Worm (Caenorhabditis elegans): ENCODE results near the gene mom-1.
A peak's percentile ranks its signal among the peaks of the same experiment; 100 is the strongest.

Gene mom-1

DNA sequence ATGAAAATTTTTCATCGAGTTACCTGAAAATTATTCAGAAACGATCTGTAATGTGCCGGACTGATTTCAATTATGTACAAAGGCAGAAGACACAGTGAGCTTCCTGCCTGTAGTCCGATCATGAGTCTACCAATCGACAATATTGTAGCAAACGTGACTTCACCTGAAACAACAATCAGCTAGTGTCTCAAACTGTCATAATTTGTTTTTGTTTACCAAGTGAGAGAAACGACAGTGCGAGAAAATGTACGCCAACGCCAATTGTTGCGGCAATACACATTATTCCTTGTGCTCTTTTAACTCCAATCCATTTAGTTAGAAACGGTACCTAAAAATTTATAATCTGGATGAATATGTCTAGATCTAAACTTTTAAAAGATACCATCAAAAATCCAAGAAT is 44.4 kb downstream of the mom-1 start (continued):
- TF ChIP-seq hlh-30 (tag; optimal IDR thresholded peaks at IDR 0.05; ENCODE audit: insufficient read depth) (no peak), daf-8 (GFP tag; IDR thresholded peaks at IDR 0.05) (no peak), lin-15B (tag; optimal IDR thresholded peaks at IDR 0.05) (no peak), zag-1 (tag; optimal IDR thresholded peaks at IDR 0.05) (no peak), mxl-3 (GFP tag; optimal IDR thresholded peaks at IDR 0.05) (no peak), hmg-1.1 (GFP tag; IDR thresholded peaks at IDR 0.05) (no peak)

DNA sequence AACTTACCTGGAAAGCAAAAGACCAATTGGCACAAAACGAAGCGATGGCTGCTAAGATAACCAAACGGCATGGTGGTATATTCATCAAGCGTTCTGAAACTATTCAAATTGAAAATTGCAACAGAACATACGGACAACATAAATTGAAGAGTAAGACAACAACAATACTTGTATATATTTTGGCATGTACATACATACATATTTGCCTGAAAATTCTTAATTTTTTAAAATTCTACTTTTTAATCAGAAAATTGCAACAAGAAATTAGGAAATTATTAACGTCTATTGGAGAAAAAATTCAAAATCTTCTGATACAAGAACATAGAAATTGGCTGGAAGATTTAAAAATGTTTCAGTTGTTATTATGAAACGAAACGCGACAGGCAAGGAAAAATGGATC is 45.0 kb downstream of the mom-1 start, which contains the start of gene C03B1.13:
Gene C03B1.13, minus strand, starts transcription at position 101 of the 400 bp plus-strand sequence.
- TF ChIP-seq zfp-2 (tag; optimal IDR thresholded peaks at IDR 0.05) (no peak), ama-1 (optimal IDR thresholded peaks at IDR 0.05) (no peak), arid-1 (GFP tag; conservative IDR thresholded peaks at IDR 0.05) (no peak), pqm-1 (tag; optimal IDR thresholded peaks at IDR 0.05) (no peak), zip-11 (GFP tag; IDR thresholded peaks at IDR 0.05) (no peak), lsy-2 (tag; optimal IDR thresholded peaks at IDR 0.05) (no peak), ceh-28 (tag; optimal IDR thresholded peaks at IDR 0.05) (no peak), F49E8.2 (tag; optimal IDR thresholded peaks at IDR 0.05; ENCODE audit: borderline replicate concordance) (no peak), ceh-20 (GFP tag; IDR thresholded peaks at IDR 0.05) (no peak), dmd-6 (GFP tag; IDR thresholded peaks at IDR 0.05) (no peak), aly-2 (tag; optimal IDR thresholded peaks at IDR 0.05) (no peak), hif-1 (tag; optimal IDR thresholded peaks at IDR 0.05) (no peak)

DNA sequence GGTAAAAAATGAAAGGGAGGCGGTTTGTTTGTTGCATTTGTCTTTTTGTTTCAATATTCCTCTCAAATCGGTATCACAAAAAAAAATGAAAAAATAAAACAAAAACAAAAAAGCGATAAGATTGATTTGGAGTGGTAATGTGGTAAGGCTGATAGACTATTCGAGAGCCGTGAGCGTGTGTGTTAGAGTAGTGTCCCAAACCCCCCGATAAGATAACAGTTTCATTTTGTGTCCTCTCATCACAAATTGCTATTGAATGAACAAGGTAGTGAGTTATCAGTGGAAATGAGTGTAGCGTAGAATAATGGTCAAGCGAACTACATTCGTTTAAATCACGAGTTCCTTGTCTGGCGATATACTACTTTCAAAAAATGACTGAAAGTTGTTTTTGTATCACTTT is 45.5 kb downstream of the mom-1 start:
- TF ChIP-seq daf-8 (GFP tag; IDR thresholded peaks at IDR 0.05), result no peak
- TF ChIP-seq arid-1 (GFP tag; conservative IDR thresholded peaks at IDR 0.05), result no peak
- TF ChIP-seq fos-1 (tag; optimal IDR thresholded peaks at IDR 0.05), result no peak
- no peak for TF ChIP-seq attf-4 (tag; optimal IDR thresholded peaks at IDR 0.05)
- TF ChIP-seq cey-2 (tag; optimal IDR thresholded peaks at IDR 0.05; ENCODE audit: borderline replicate concordance, insufficient read depth), result no peak
- no peak for TF ChIP-seq nhr-76 (tag; optimal IDR thresholded peaks at IDR 0.05)
- TF ChIP-seq Y5F2A.4 (GFP tag; optimal IDR thresholded peaks at IDR 0.05), result no peak
- no peak for TF ChIP-seq jun-1 (tag; optimal IDR thresholded peaks at IDR 0.05)
- TF ChIP-seq nhr-25 (tag; optimal IDR thresholded peaks at IDR 0.05; ENCODE audit: borderline replicate concordance, insufficient read depth), result no peak
- peak in 1 of 2 experiments; percentile 19 for TF ChIP-seq hif-1 (tag; optimal IDR thresholded peaks at IDR 0.05)
- peak; percentile 83 for TF ChIP-seq aha-1 (tag)
- TF ChIP-seq hmg-1.1 (GFP tag; IDR thresholded peaks at IDR 0.05), result no peak
- TF ChIP-seq hlh-30 (tag; optimal IDR thresholded peaks at IDR 0.05; ENCODE audit: insufficient read depth), result peak; percentile 30
- TF ChIP-seq snpc-4 (tag; optimal IDR thresholded peaks at IDR 0.05), result no peak
- peak in 1 of 2 experiments; percentile 29 for TF ChIP-seq daf-16 (GFP tag; optimal IDR thresholded peaks at IDR 0.05)
- peak; percentile 94 for TF ChIP-seq daf-16 (tag; optimal IDR thresholded peaks at IDR 0.05)
- TF ChIP-seq unc-130 (GFP tag; optimal IDR thresholded peaks at IDR 0.05), result no peak
- TF ChIP-seq nhr-77 (tag; optimal IDR thresholded peaks at IDR 0.05), result peak; percentile 65
- no peak for TF ChIP-seq ceh-82 (tag; optimal IDR thresholded peaks at IDR 0.05)
- no peak for TF ChIP-seq tra-1 (GFP tag; IDR thresholded peaks at IDR 0.05)
- TF ChIP-seq nhr-41 (GFP tag; IDR thresholded peaks at IDR 0.05), result no peak
- TF ChIP-seq D1046.2 (GFP tag; IDR thresholded peaks at IDR 0.05), result no peak
- no peak for TF ChIP-seq R02D3.7 (tag; optimal IDR thresholded peaks at IDR 0.05)
- TF ChIP-seq dve-1 (tag; optimal IDR thresholded peaks at IDR 0.05; ENCODE audit: insufficient read depth), result peak; percentile 96
- TF ChIP-seq vab-7 (GFP tag; IDR thresholded peaks at IDR 0.05), result no peak
- TF ChIP-seq madf-5 (GFP tag; IDR thresholded peaks at IDR 0.05), result no peak
- TF ChIP-seq nhr-28 (tag; optimal IDR thresholded peaks at IDR 0.05), result peak; percentile 98
- TF ChIP-seq spr-1 (tag; optimal IDR thresholded peaks at IDR 0.05), result no peak
- TF ChIP-seq zip-2 (tag; optimal IDR thresholded peaks at IDR 0.05), result no peak
- TF ChIP-seq ztf-7 (tag; optimal IDR thresholded peaks at IDR 0.05), result peak; percentile 24
- no peak for TF ChIP-seq gei-8 (GFP tag; optimal IDR thresholded peaks at IDR 0.05)
- TF ChIP-seq pqm-1 (tag; optimal IDR thresholded peaks at IDR 0.05), result peak; percentile 98
- no peak for TF ChIP-seq lin-38 (GFP tag; IDR thresholded peaks at IDR 0.05)
- TF ChIP-seq saeg-2 (GFP tag; IDR thresholded peaks at IDR 0.05), result no peak
- no peak for TF ChIP-seq nhr-42 (GFP tag; IDR thresholded peaks at IDR 0.05)
- peak; percentile 54; the same call in 1 of the 2 replicates for TF ChIP-seq T26A8.4 (GFP tag; IDR thresholded peaks at IDR 0.05)
- TF ChIP-seq ces-1 (GFP tag; optimal IDR thresholded peaks at IDR 0.05), result no peak

All from whole organism, L4 larva.